Worm (Caenorhabditis elegans) whole organism, L4 larva: Measurements from ENCODE around the gene C08B6.11.

ENCODE experiments used
- Y5F2A.4 ChIP-seq: fragments of 200-800 bp; sonication (Bioruptor generic); optimal IDR thresholded peaks from 2 replicates; lab custom pipeline; 2018; ENCODE audit warnings: mild to moderate bottlenecking, missing genetic modification characterization, missing compliant biosample characterization
- ZK546.5 ChIP-seq, 2 experiments: sonication (generic microtip); optimal IDR thresholded peaks; 2 replicates each; lab custom pipeline; 2017; ENCODE audit warnings: missing biosample characterization in 2 of 2, missing genetic modification characterization in 2 of 2
- ama-1 ChIP-seq: fragments of 150-350 bp; optimal IDR thresholded peaks from 2 replicates; lab custom pipeline; 2014; ENCODE audit warnings: inconsistent platforms, mixed read lengths
- pha-4 ChIP-seq, 2 experiments: fragments of 150-350 bp in 1 of 2; fragments of 200-800 bp in 1 of 2; sonication (Bioruptor generic) in 1 of 2; IDR thresholded peaks in 1 of 2; optimal IDR thresholded peaks in 1 of 2; 2 replicates each; pipeline versions ENCODE4 v1.3.6 to Lab custom; 2014 to 2022; ENCODE audit warnings: missing genetic modification characterization in 2 of 2, missing genetic modification reagents in 2 of 2, missing biosample characterization in 1 of 2, missing compliant biosample characterization in 1 of 2
- saeg-2 ChIP-seq: fragments of 200-800 bp; sonication (Bioruptor generic); IDR thresholded peaks from 2 replicates; pipeline ENCODE4 v1.3.6; 2022; ENCODE audit warnings: missing genetic modification reagents, missing genetic modification characterization, missing compliant biosample characterization
- snpc-1.2 ChIP-seq: fragments of 200-800 bp; sonication (Bioruptor generic); IDR thresholded peaks from 2 replicates; pipeline ENCODE4 v1.3.6; 2022; ENCODE audit warnings: missing genetic modification reagents, missing genetic modification characterization, missing compliant biosample characterization
- unc-62 ChIP-seq, 3 experiments: fragments of 150-350 bp in 1 of 3; sonication (generic microtip); optimal IDR thresholded peaks in 2 of 3; peaks in 1 of 3; 1 replicate in 1 of 3; 2 replicates in 2 of 3; lab custom pipeline; 2014 to 2017; ENCODE audit warnings: missing biosample characterization in 3 of 3, missing genetic modification characterization in 3 of 3, missing genetic modification reagents in 3 of 3, missing genotype in 1 of 3

ce11 chrV:10091152-10091551 lies 16.3 kb upstream of the C08B6.11 start, which contains the start of gene R04B5.11:
- no peak for TF ChIP-seq pha-4 (GFP tag; IDR thresholded peaks at IDR 0.05; lab: Robert Waterston, UW)
- no peak for TF ChIP-seq pha-4 (tag; optimal IDR thresholded peaks at IDR 0.05; lab: Kevin White, UChicago)
- TF ChIP-seq saeg-2 (GFP tag; lab: Robert Waterston, UW), result no peak
- no peak for TF ChIP-seq ama-1 (lab: Kevin White, UChicago)
- no peak for TF ChIP-seq unc-62 (GFP tag; optimal IDR thresholded peaks at IDR 0.05 in 1 of 2; lab: Kevin White, UChicago)
- TF ChIP-seq unc-62 (tag; optimal IDR thresholded peaks at IDR 0.05; lab: Kevin White, UChicago), result no peak
- no peak for TF ChIP-seq snpc-1.2 (GFP tag; lab: Robert Waterston, UW)
- no peak for TF ChIP-seq Y5F2A.4
- no peak for TF ChIP-seq ZK546.5 (tag; optimal IDR thresholded peaks at IDR 0.05; lab: Kevin White, UChicago)
